Worm (Caenorhabditis elegans): ENCODE results near the gene F28F5.4.

DNA sequence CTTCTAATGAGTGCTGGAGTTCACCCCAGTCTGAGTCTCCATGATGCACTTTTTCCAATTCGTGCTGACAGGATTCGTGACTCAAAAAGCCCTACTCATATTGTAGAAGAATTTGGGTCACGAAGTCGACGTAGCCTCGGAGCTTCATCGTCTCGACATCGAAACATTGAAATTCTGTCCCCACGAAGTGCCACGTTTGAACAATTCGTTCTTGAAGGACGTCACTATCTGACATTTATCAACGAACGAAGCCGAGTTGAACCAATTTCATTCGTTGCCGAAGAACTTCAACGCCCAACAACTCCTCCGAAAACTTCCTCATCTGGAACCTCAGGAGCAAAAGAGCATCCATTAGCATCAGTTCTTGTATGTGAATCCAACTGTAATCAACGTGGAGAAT is 22.3 kb upstream of the F28F5.4 start:
- TF ChIP-seq W03F9.2 (tag; optimal IDR thresholded peaks at IDR 0.05) (no peak), him-1 (tag; optimal IDR thresholded peaks at IDR 0.05) (no peak), dao-5 (tag; optimal IDR thresholded peaks at IDR 0.05) (no peak)

All from whole organism, L4/young adult.